Worm (Caenorhabditis elegans) whole organism, early embryonic: ENCODE data around the gene C39B10.1.

Experiments
- F13C5.2 ChIP-seq: sonication (generic microtip); optimal IDR thresholded peaks from 2 replicates; lab custom pipeline; 2017; ENCODE audit warnings: mild to moderate bottlenecking, missing genetic modification characterization, inconsistent platforms, missing compliant biosample characterization
- ama-1 ChIP-seq: fragments of 150-350 bp; optimal IDR thresholded peaks from 2 replicates; lab custom pipeline; 2014
- ceh-36 ChIP-seq: sonication (generic microtip); optimal IDR thresholded peaks from 2 replicates; lab custom pipeline; 2016; ENCODE audit warnings: missing genetic modification characterization, inconsistent platforms, missing compliant biosample characterization
- ets-7 ChIP-seq: sonication (generic microtip); optimal IDR thresholded peaks from 2 replicates; lab custom pipeline; 2016; ENCODE audit warnings: missing genotype, missing genetic modification characterization, missing compliant biosample characterization
- flt-1 ChIP-seq: fragments of 200-800 bp; sonication (Bioruptor generic); IDR thresholded peaks from 2 replicates; pipeline ENCODE4 v1.3.6; 2022; ENCODE audit warnings: missing genetic modification characterization, missing compliant biosample characterization
- hmg-4 ChIP-seq: fragments of 200-800 bp; sonication (Bioruptor generic); optimal IDR thresholded peaks from 2 replicates; lab custom pipeline; 2018; ENCODE audit warnings: mild to moderate bottlenecking, missing genetic modification characterization, missing compliant biosample characterization
- hnd-1 ChIP-seq: sonication (generic microtip); optimal IDR thresholded peaks from 2 replicates; lab custom pipeline; 2016; ENCODE audit warnings: missing genetic modification characterization, missing compliant biosample characterization
- pes-1 ChIP-seq: fragments of 200-800 bp; sonication (Bioruptor generic); IDR thresholded peaks from 2 replicates; pipeline ENCODE4 v1.3.6; 2022; ENCODE audit warnings: missing genetic modification reagents, missing genetic modification characterization, missing compliant biosample characterization
- scrt-1 ChIP-seq: fragments of 200-800 bp; sonication (Bioruptor generic); IDR thresholded peaks from 2 replicates; pipeline ENCODE4 v1.3.6; 2022; ENCODE audit warnings: missing genetic modification characterization, missing compliant biosample characterization
- sea-1 ChIP-seq: fragments of 200-800 bp; sonication (Bioruptor generic); conservative IDR thresholded peaks from 2 replicates; pipeline ENCODE4 v1.3.6; 2022; ENCODE audit warnings: missing genetic modification characterization, missing compliant biosample characterization
- tbx-37 ChIP-seq: fragments of 200-800 bp; sonication (Bioruptor generic); conservative IDR thresholded peaks from 2 replicates; pipeline ENCODE4 v1.3.6; 2022; ENCODE audit warnings: missing genetic modification reagents, missing genetic modification characterization, missing compliant biosample characterization
- tra-4 ChIP-seq: sonication (generic microtip); optimal IDR thresholded peaks from 2 replicates; lab custom pipeline; 2017; ENCODE audit warnings: missing genetic modification characterization, missing compliant biosample characterization

ce11 chrX:10410539-10410938 lies 52.9 kb downstream of the C39B10.1 start:
- TF ChIP-seq F13C5.2 (tag; lab: Kevin White, UChicago): no peak
- TF ChIP-seq ama-1 (lab: Kevin White, UChicago): no peak
- no peak for TF ChIP-seq sea-1 (GFP tag; lab: Robert Waterston, UW)
- no peak for TF ChIP-seq flt-1
- no peak for TF ChIP-seq ets-7
- no peak for TF ChIP-seq hnd-1
- no peak for TF ChIP-seq ceh-36 (tag; lab: Kevin White, UChicago)
- TF ChIP-seq scrt-1 (GFP tag; lab: Robert Waterston, UW): no peak
- no peak for TF ChIP-seq hmg-4 (GFP tag; lab: Kevin White, UChicago)
- no peak for TF ChIP-seq pes-1 (GFP tag; lab: Robert Waterston, UW)
- no peak for TF ChIP-seq tbx-37 (GFP tag; lab: Robert Waterston, UW)
- TF ChIP-seq tra-4 (tag; lab: Kevin White, UChicago): no peak
